Worm (Caenorhabditis elegans): ENCODE results near the gene unc-115.

ce11 chrX:10170598-10170997 lies 23.9 kb downstream of the unc-115 start:
- TF ChIP-seq pqm-1 (tag; optimal IDR thresholded peaks at IDR 0.05): no peak
- no peak for TF ChIP-seq pros-1 (tag; optimal IDR thresholded peaks at IDR 0.05)
- no peak for TF ChIP-seq ceh-24 (tag; optimal IDR thresholded peaks at IDR 0.05)
- TF ChIP-seq tbx-2 (tag; optimal IDR thresholded peaks at IDR 0.05): no peak
